Fruit fly (Drosophila melanogaster): ENCODE measurements around the gene Boh2.

Boh2 gene

dm6 chr2L:11184144-11184543, 5.3 kb downstream of the Boh2 start (continued):
- TF ChIP-seq CG3032 (tag; optimal IDR thresholded peaks at IDR 0.05) (peak; percentile 91), dac (GFP tag; optimal IDR thresholded peaks at IDR 0.05) (peak; percentile 52), CG16779 (tag; optimal IDR thresholded peaks at IDR 0.05) (peak; percentile 62), CG3919 (GFP tag; optimal IDR thresholded peaks at IDR 0.05) (peak; percentile 91), fd59A (GFP tag; optimal IDR thresholded peaks at IDR 0.05) (peak; percentile 87), Eip75B (GFP tag; optimal IDR thresholded peaks at IDR 0.05) (peak; percentile 91), Met (GFP tag; optimal IDR thresholded peaks at IDR 0.05) (peak; percentile 87), CG7368 (GFP tag; optimal IDR thresholded peaks at IDR 0.05) (peak; percentile 65), salr (GFP tag; optimal IDR thresholded peaks at IDR 0.05) (peak; percentile 74 to 83), CG6808 (GFP tag; optimal IDR thresholded peaks at IDR 0.05) (peak; percentile 86), CG6854 (GFP tag; optimal IDR thresholded peaks at IDR 0.05) (peak; percentile 30), CG4318 (GFP tag; optimal IDR thresholded peaks at IDR 0.05) (peak; percentile 59), CG34406 (GFP tag; optimal IDR thresholded peaks at IDR 0.05) (peak; percentile 83), lz (GFP tag; optimal IDR thresholded peaks at IDR 0.05) (peak; percentile 81), Gug (GFP tag; IDR thresholded peaks at IDR 0.05) (peak; percentile 66), Eip93F (GFP tag; optimal IDR thresholded peaks at IDR 0.05) (peak; percentile 4), Sox102F (GFP tag; optimal IDR thresholded peaks at IDR 0.05) (peak; percentile 81), esn (GFP tag; optimal IDR thresholded peaks at IDR 0.05) (peak; percentile 89), cyc (GFP tag; optimal IDR thresholded peaks at IDR 0.05) (peak; percentile 79), svp (GFP tag) (peak; percentile 92), fd85E (GFP tag; optimal IDR thresholded peaks at IDR 0.05) (peak; percentile 55), Hr39 (GFP tag; optimal IDR thresholded peaks at IDR 0.05) (peak; percentile 81), CG9139 (GFP tag; optimal IDR thresholded peaks at IDR 0.05) (peak; percentile 67), topi (GFP tag; optimal IDR thresholded peaks at IDR 0.05) (peak; percentile 82), CG32006 (GFP tag; optimal IDR thresholded peaks at IDR 0.05) (peak; percentile 82), CG6276 (GFP tag; optimal IDR thresholded peaks at IDR 0.05) (peak; percentile 79), CG15336 (GFP tag; IDR thresholded peaks at IDR 0.05) (peak; percentile 80), dsx (GFP tag; optimal IDR thresholded peaks at IDR 0.05; ENCODE audit: poor library complexity, severe bottlenecking) (peak; percentile 83), net (GFP tag; optimal IDR thresholded peaks at IDR 0.05) (peak; percentile 81), Sox14 (GFP tag; optimal IDR thresholded peaks at IDR 0.05) (peak; percentile 83), acj6 (GFP tag; optimal IDR thresholded peaks at IDR 0.05) (peak; percentile 87), CG10631 (GFP tag; optimal IDR thresholded peaks at IDR 0.05) (peak; percentile 90)

DNA sequence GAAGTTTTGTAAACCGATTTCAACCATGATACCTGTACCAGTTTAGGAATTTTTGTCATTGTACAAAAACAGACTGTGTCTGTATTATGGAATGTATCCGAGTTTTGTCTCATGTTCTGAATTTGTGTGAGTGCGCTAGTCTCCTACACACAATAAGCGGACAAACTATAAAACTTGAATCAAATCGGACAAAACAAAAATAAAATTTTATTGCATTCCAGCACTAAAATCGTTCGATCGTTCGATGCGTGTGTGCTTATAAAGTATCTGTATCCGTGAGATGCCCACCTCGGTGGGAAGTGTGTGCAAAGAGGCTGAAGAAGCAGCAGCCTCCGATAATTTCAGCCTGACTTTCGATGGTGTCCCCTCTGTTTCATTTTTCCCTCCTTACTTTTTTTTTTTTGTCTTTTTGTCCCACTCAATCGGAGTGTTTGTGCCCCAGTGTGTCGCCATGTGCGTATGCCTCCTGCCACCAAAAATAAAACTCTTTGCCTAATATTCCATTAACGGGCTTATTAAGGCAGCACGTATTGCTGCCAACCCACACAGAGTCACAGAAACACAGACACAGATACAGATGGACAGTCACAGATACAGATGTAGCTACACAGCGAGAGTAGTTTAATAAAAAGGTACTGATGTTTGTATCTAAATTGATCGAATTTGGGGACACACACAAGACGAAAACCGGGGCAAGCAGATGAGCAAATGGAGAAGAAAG, 9.7 kb downstream of the Boh2 start:
- TF ChIP-seq ss (GFP tag; optimal IDR thresholded peaks at IDR 0.05) (peak in 1 of 2 experiments; percentile 1), Eip93F (GFP tag; optimal IDR thresholded peaks at IDR 0.05) (no peak), Lpt (GFP tag; optimal IDR thresholded peaks at IDR 0.05) (peak; percentile 1), CG11902 (GFP tag; optimal IDR thresholded peaks at IDR 0.05) (no peak), dac (GFP tag; optimal IDR thresholded peaks at IDR 0.05) (no peak), CG10631 (GFP tag; optimal IDR thresholded peaks at IDR 0.05) (no peak)

- TF ChIP-seq topi (GFP tag; optimal IDR thresholded peaks at IDR 0.05) = peak; percentile 43
- TF ChIP-seq Hr38 (GFP tag; optimal IDR thresholded peaks at IDR 0.05) = no peak
- TF ChIP-seq fd85E (GFP tag; optimal IDR thresholded peaks at IDR 0.05) = no peak
- TF ChIP-seq CG6792 (GFP tag; optimal IDR thresholded peaks at IDR 0.05) = peak; percentile 65
- TF ChIP-seq fkh (GFP tag; optimal IDR thresholded peaks at IDR 0.05) = no peak
- TF ChIP-seq CG34406 (GFP tag; optimal IDR thresholded peaks at IDR 0.05) = peak; percentile 70
- peak; percentile 49 for TF ChIP-seq Sox15 (GFP tag; optimal IDR thresholded peaks at IDR 0.05)
- TF ChIP-seq Sox14 (GFP tag; optimal IDR thresholded peaks at IDR 0.05) = peak; percentile 16
- TF ChIP-seq CG11902 (GFP tag; optimal IDR thresholded peaks at IDR 0.05) = peak; percentile 12
- no peak for TF ChIP-seq CG32006 (GFP tag; optimal IDR thresholded peaks at IDR 0.05)
- no peak for TF ChIP-seq salr (GFP tag; optimal IDR thresholded peaks at IDR 0.05)
- TF ChIP-seq pdm3 (GFP tag; optimal IDR thresholded peaks at IDR 0.05) = peak; percentile 39
- TF ChIP-seq dsx (GFP tag; optimal IDR thresholded peaks at IDR 0.05; ENCODE audit: poor library complexity, severe bottlenecking) = peak; percentile 26
- peak; percentile 15 for TF ChIP-seq CG8319 (GFP tag; optimal IDR thresholded peaks at IDR 0.05)
- TF ChIP-seq CG3032 (tag; optimal IDR thresholded peaks at IDR 0.05) = no peak
- TF ChIP-seq fd59A (GFP tag; optimal IDR thresholded peaks at IDR 0.05) = peak; percentile 36
- no peak for TF ChIP-seq Gug (GFP tag; IDR thresholded peaks at IDR 0.05)
- TF ChIP-seq CG3919 (GFP tag; optimal IDR thresholded peaks at IDR 0.05) = peak; percentile 40
- TF ChIP-seq CG15336 (GFP tag; IDR thresholded peaks at IDR 0.05) = no peak
- TF ChIP-seq CG31627 (GFP tag; optimal IDR thresholded peaks at IDR 0.05) = peak; percentile 47
- TF ChIP-seq esn (GFP tag; optimal IDR thresholded peaks at IDR 0.05) = peak; percentile 83
- peak; percentile 56 for TF ChIP-seq acj6 (GFP tag; optimal IDR thresholded peaks at IDR 0.05)
- no peak for TF ChIP-seq CG6854 (GFP tag; optimal IDR thresholded peaks at IDR 0.05)
- TF ChIP-seq net (GFP tag; optimal IDR thresholded peaks at IDR 0.05) = peak; percentile 32
- TF ChIP-seq dac (GFP tag; optimal IDR thresholded peaks at IDR 0.05) = no peak
- peak; percentile 53 for TF ChIP-seq CG10631 (GFP tag; optimal IDR thresholded peaks at IDR 0.05)
- TF ChIP-seq Eip78C (GFP tag) = peak; percentile 84
- TF ChIP-seq Hr4 (GFP tag; optimal IDR thresholded peaks at IDR 0.05) = no peak
- peak; percentile 58 for TF ChIP-seq Met (GFP tag; optimal IDR thresholded peaks at IDR 0.05)
- TF ChIP-seq Hr39 (GFP tag; optimal IDR thresholded peaks at IDR 0.05) = peak; percentile 59
Measured at dm6 chr2L:11189116-11189449, 10.3 kb downstream of the Boh2 start.
